Worm (Caenorhabditis elegans) whole organism, mixed stage, embryonic: ENCODE data around the gene Y53G8B.1.

ENCODE experiments used
- M03D4.4 ChIP-seq: sonication (generic microtip); optimal IDR thresholded peaks from 2 replicates; lab custom pipeline; 2017; ENCODE audit warnings: mild to moderate bottlenecking, missing genetic modification characterization, missing compliant biosample characterization
- bed-3 ChIP-seq: fragments of 200-800 bp; sonication (Bioruptor generic); optimal IDR thresholded peaks from 3 replicates; lab custom pipeline; 2018; ENCODE audit warnings: mild to moderate bottlenecking, missing genetic modification characterization, moderate library complexity, missing compliant biosample characterization
- blmp-1 ChIP-seq: fragments of 150-350 bp; optimal IDR thresholded peaks from 2 replicates; lab custom pipeline; 2014; ENCODE audit warnings: missing biosample characterization, missing genetic modification characterization
- ceh-39 ChIP-seq: fragments of 150-350 bp; optimal IDR thresholded peaks from 2 replicates; lab custom pipeline; 2014; ENCODE audit warnings: missing biosample characterization, missing genetic modification characterization
- ceh-43 ChIP-seq: fragments of 200-800 bp; sonication (Bioruptor generic); optimal IDR thresholded peaks from 2 replicates; lab custom pipeline; 2018; ENCODE audit warnings: mild to moderate bottlenecking, missing genetic modification characterization, moderate library complexity, missing compliant biosample characterization
- ceh-83 ChIP-seq: fragments of 200-800 bp; sonication (Bioruptor generic); optimal IDR thresholded peaks from 2 replicates; lab custom pipeline; 2018; ENCODE audit warnings: mild to moderate bottlenecking, missing genetic modification characterization, missing compliant biosample characterization
- ces-1 ChIP-seq: fragments of 150-350 bp; optimal IDR thresholded peaks from 2 replicates; lab custom pipeline; 2014; ENCODE audit warnings: missing biosample characterization, missing genetic modification reagents, missing genetic modification characterization
- cnd-1 ChIP-seq: fragments of 200-800 bp; sonication (Bioruptor generic); optimal IDR thresholded peaks from 2 replicates; lab custom pipeline; 2018; ENCODE audit warnings: mild to moderate bottlenecking, missing genetic modification characterization, missing compliant biosample characterization
- drap-1 ChIP-seq: fragments of 200-800 bp; sonication (Bioruptor generic); optimal IDR thresholded peaks from 3 replicates; lab custom pipeline; 2018; ENCODE audit warnings: mild to moderate bottlenecking, missing genetic modification characterization, missing compliant biosample characterization
- elt-3 ChIP-seq: fragments of 150-350 bp; optimal IDR thresholded peaks from 2 replicates; lab custom pipeline; 2014; ENCODE audit warnings: missing biosample characterization, missing genetic modification characterization
- flh-1 ChIP-seq: fragments of 200-800 bp; sonication (Bioruptor generic); optimal IDR thresholded peaks from 2 replicates; lab custom pipeline; 2018; ENCODE audit warnings: mild to moderate bottlenecking, missing genetic modification characterization, moderate library complexity, missing compliant biosample characterization
- ham-2 ChIP-seq: fragments of 200-800 bp; sonication (Bioruptor generic); optimal IDR thresholded peaks from 2 replicates; lab custom pipeline; 2018; ENCODE audit warnings: mild to moderate bottlenecking, missing genetic modification characterization, missing compliant biosample characterization
- hlh-1 ChIP-seq: fragments of 150-350 bp; optimal IDR thresholded peaks from 2 replicates; lab custom pipeline; 2014; ENCODE audit warnings: missing biosample characterization, missing genetic modification reagents, missing genetic modification characterization
- lin-13 ChIP-seq: fragments of 150-350 bp; optimal IDR thresholded peaks from 2 replicates; lab custom pipeline; 2014; ENCODE audit warnings: missing biosample characterization, missing genetic modification characterization
- lin-32 ChIP-seq: fragments of 200-800 bp; sonication (Bioruptor generic); optimal IDR thresholded peaks from 2 replicates; lab custom pipeline; 2018; ENCODE audit warnings: mild to moderate bottlenecking, missing genetic modification characterization, missing compliant biosample characterization
- lsy-2 ChIP-seq: fragments of 150-350 bp; optimal IDR thresholded peaks from 2 replicates; lab custom pipeline; 2014; ENCODE audit warnings: missing biosample characterization, missing genetic modification characterization
- mep-1 ChIP-seq: fragments of 150-350 bp; optimal IDR thresholded peaks from 2 replicates; lab custom pipeline; 2017; ENCODE audit warnings: missing biosample characterization, missing genetic modification reagents, missing genetic modification characterization, inconsistent platforms
- mls-2 ChIP-seq: sonication (generic microtip); optimal IDR thresholded peaks from 2 replicates; lab custom pipeline; 2016; ENCODE audit warnings: mild to moderate bottlenecking, missing genetic modification characterization, moderate library complexity, missing compliant biosample characterization
- nhr-12 ChIP-seq: fragments of 150-350 bp; optimal IDR thresholded peaks from 2 replicates; lab custom pipeline; 2014; ENCODE audit warnings: missing biosample characterization, missing genetic modification characterization
- nhr-2 ChIP-seq: fragments of 150-350 bp; optimal IDR thresholded peaks from 2 replicates; lab custom pipeline; 2014; ENCODE audit warnings: missing biosample characterization, missing genetic modification characterization
- nhr-237 ChIP-seq: fragments of 150-350 bp; optimal IDR thresholded peaks from 2 replicates; lab custom pipeline; 2014; ENCODE audit warnings: missing biosample characterization, missing genetic modification characterization
- nhr-28 ChIP-seq: fragments of 150-350 bp; optimal IDR thresholded peaks from 2 replicates; lab custom pipeline; 2014; ENCODE audit warnings: missing biosample characterization, missing genetic modification characterization
- pha-4 ChIP-seq: fragments of 150-350 bp; optimal IDR thresholded peaks from 2 replicates; lab custom pipeline; 2018; ENCODE audit warnings: missing biosample characterization, missing genetic modification reagents, missing genetic modification characterization
- snpc-4 ChIP-seq: fragments of 150-350 bp; optimal IDR thresholded peaks from 2 replicates; lab custom pipeline; 2014; ENCODE audit warnings: missing biosample characterization, missing genetic modification characterization
- sptf-1 ChIP-seq: sonication (generic microtip); optimal IDR thresholded peaks from 2 replicates; lab custom pipeline; 2017; ENCODE audit warnings: mild to moderate bottlenecking, missing genetic modification characterization, moderate library complexity, missing compliant biosample characterization
- unc-120 ChIP-seq: sonication (generic microtip); optimal IDR thresholded peaks from 2 replicates; lab custom pipeline; 2017; ENCODE audit warnings: missing genetic modification characterization, missing compliant biosample characterization; ENCODE audit not compliant: poor library complexity, severe bottlenecking
- unc-62 ChIP-seq: fragments of 150-350 bp; optimal IDR thresholded peaks from 2 replicates; lab custom pipeline; 2014; ENCODE audit warnings: missing biosample characterization, missing genetic modification reagents, missing genetic modification characterization
- zip-8 ChIP-seq: fragments of 150-350 bp; optimal IDR thresholded peaks from 2 replicates; lab custom pipeline; 2014; ENCODE audit warnings: missing biosample characterization, missing genetic modification characterization

Gene Y53G8B.1

DNA sequence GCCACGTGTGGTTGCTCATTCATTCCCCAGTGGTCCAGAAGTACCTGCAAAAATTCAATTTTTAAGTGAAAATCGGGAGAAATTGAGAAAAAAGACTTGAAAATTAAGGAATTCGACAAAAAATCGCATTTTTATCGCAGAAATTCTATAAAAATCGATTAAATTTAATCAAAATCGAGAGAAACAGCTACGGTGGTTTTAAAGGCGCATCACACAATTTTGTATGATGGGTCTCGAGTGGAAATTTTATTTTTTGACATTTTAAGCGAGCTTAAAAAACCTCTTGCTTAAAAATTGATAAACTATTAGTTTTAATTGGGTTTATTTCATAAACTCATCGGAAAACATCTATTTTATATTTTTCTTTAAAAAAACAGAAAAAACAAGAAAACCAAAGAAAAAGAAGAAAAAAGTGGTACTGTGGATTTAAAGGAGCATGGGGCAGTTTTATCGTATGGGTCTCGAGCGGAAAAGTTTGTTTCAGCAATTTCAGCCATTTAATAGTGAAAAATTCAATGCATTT lies 1.9 kb upstream of the Y53G8B.1 start, which contains the start of gene nipa-1:
nipa-1 (minus strand) TSS at position 51 of the 523 bp plus-strand sequence.
- TF ChIP-seq elt-3 (tag; lab: Kevin White, UChicago) = no peak

DNA sequence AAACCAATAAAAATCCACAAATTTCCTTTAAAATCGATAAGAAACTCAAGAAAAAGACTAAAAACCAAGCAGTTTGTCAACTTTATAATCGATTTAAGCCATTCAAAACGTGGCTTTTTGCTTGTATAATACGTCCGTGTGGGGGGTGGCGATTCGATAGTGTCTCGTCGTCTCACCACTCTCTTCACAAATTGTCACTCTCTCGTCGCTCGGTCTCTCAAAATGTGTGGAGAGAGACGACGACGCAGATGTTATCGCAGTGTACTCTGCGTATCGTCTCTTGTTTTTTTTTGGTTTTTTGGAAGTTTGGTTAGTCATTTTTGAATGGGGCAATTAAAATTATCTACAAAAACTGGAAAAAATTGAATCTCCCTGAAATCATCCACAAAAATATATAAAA lies 1.5 kb upstream of the Y53G8B.1 start:
- TF ChIP-seq ceh-39 (tag; lab: Kevin White, UChicago) (peak; percentile 32), hlh-1 (tag; lab: Kevin White, UChicago) (no peak), ces-1 (GFP tag; lab: Kevin White, UChicago) (no peak), mep-1 (tag; lab: Kevin White, UChicago) (peak; percentile 33), nhr-237 (tag; lab: Kevin White, UChicago) (no peak)

DNA sequence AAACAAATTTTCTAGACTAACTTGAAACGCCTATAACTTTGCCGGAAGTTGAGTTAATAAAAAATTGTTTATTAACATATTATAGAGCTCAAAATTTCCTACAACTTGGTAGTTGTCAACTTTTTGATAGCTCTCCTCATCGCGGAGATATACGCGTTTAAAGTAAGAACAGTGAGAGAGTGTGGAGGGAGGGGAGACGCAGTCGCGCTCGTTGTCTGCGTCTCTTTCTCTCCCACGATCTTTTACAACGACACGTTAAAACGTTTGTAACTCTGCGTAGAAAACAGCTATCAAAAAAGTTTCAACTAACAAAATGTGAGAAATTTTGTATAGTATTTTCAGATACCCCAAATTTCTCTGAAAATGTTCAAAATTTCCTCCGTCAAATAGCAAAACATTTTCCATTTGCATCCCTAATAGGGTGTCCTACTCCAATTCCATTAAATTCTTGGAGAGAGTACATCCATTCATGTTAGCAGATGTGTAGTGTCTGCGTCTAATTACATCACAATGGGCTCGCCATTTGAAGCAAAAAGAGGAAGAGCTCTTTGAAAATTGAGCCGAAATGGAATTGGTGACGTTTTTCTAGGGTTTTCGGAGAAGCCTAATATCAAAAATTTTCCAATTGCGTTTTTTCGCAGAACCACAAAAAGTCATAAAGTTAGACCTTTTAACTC lies 7.4 kb downstream of the Y53G8B.1 start:
- no peak for TF ChIP-seq nhr-2 (tag; lab: Kevin White, UChicago)
- no peak for TF ChIP-seq drap-1 (GFP tag; lab: Kevin White, UChicago)
- TF ChIP-seq cnd-1 (tag; lab: Kevin White, UChicago) = no peak
- TF ChIP-seq ces-1 (GFP tag; lab: Kevin White, UChicago) = peak; percentile 98

DNA sequence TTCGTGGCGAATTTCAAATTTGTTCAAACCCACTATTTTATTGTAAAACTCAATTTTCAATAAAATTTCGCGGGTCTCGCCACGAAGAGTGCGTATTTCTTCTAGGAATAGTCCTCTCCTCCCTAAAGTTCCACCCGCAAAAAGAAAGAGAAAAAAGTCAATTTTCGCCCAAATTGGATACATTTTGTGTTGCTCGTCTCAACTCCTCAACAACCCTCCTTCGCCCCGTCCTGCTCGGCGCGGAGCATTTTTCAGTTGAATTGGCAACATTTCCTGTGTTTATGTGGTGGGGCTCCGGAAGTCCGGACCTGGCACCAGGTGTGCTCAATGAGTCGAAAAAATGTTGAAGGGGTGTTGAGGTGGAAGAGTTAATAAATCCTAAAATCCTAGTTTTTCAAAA lies 9.0 kb downstream of the Y53G8B.1 start:
- TF ChIP-seq ces-1 (GFP tag; lab: Kevin White, UChicago) (peak; percentile 51), ceh-43 (GFP tag; lab: Kevin White, UChicago) (no peak)

DNA sequence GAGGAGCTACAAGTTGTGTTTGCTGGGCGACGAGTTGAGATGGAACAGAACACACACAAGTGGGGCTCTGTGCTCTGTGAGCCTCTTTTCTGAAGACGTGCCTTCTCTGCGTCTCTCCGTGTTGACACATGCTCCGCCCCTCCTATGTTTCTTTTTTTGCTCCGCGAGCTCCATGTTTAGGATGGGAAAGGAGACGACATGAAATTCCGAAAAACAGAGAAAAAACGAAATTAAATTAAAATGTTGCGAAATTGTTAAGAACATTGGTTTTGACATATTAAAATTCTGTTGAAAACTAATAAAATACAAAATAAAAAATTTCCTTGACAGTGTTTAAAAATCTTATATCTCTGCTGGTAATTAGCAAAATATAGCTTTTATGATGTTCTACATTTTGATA lies 10.1 kb downstream of the Y53G8B.1 start, which contains the start of gene mec-12:
mec-12 (minus strand) TSS at position 91 of the 400 bp plus-strand sequence.
- TF ChIP-seq sptf-1 (tag; lab: Kevin White, UChicago) (no peak), nhr-12 (tag; lab: Kevin White, UChicago) (no peak), ces-1 (GFP tag; lab: Kevin White, UChicago) (peak; percentile 61)
- TF ChIP-seq, all 35 proteins: peak for 1

DNA sequence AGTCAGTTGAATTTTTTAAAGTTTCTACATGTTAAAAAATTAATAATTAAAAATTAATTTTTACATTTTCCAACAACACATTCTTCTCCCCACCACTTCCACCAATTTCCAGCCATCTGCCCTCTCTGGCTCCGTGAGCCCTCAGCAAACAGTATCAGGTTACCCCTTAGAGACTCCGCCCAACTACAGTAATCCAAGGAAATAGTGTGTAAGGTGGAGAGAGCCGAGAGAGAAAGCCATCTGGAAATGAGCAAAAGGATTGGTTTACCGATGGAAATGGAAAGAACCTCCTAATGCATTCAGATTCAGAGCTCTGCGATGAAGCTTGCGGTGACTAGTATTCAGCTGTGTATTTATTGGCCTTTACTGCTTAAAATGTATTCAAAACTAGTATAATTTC lies 11.2 kb downstream of the Y53G8B.1 start:
- TF ChIP-seq nhr-2 (tag; lab: Kevin White, UChicago) (no peak), lsy-2 (tag; lab: Kevin White, UChicago) (peak; percentile 62)

DNA sequence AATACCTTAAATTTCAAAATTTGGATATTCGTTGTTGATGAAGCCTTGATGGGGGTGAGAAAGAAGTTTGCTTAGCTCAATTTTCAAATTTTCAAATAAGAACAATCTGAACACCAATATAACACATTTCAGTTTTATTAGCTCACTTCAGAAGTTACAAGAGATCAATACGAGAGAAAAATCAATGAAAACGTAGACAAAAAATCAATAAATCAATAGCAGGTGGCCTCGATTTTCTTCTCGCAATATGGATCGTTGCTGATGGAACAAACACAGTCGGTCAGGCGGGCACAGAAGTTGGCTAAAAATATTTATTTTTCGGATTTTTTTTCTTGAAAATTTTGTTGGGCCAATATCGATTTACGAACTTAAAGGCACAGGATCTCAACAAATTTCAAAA lies 13.0 kb downstream of the Y53G8B.1 start:
- no peak for TF ChIP-seq snpc-4
- no peak for TF ChIP-seq blmp-1
- no peak for TF ChIP-seq nhr-237 (tag; lab: Kevin White, UChicago)
- TF ChIP-seq lin-32 = no peak
- TF ChIP-seq mls-2 = no peak
- TF ChIP-seq unc-120 (tag; lab: Kevin White, UChicago) = no peak
- no peak for TF ChIP-seq M03D4.4 (tag; lab: Kevin White, UChicago)

DNA sequence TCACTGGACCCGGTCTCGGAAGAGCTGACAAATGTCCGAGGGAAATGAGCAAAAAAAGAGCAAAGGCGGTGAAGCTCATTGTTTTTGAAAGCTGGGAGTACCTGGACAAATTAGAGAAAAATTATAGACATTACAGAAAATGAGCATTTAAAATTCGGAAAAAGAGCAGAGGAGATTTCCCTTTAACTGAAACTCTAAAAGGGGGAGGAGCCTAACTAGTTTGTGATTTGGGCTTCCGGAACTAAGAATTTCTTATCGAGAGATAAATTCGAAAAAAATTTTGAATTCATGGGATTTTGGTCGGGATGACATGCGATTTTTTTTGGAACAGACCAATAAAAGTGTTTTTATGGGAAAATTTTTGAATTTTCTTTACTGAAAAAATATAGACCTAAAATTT lies 14.6 kb downstream of the Y53G8B.1 start, which contains the start of gene C44B11.4:
C44B11.4 (minus strand) TSS at position 101 of the 400 bp plus-strand sequence.
- TF ChIP-seq M03D4.4 (tag; lab: Kevin White, UChicago) = no peak
- TF ChIP-seq nhr-2 (tag; lab: Kevin White, UChicago) = no peak
- no peak for TF ChIP-seq zip-8
- TF ChIP-seq ceh-83 = no peak
- no peak for TF ChIP-seq flh-1 (GFP tag; lab: Kevin White, UChicago)
- no peak for TF ChIP-seq nhr-237 (tag; lab: Kevin White, UChicago)
- no peak for TF ChIP-seq cnd-1 (tag; lab: Kevin White, UChicago)
- no peak for TF ChIP-seq pha-4
- TF ChIP-seq nhr-28 (tag; lab: Kevin White, UChicago) = no peak
- TF ChIP-seq ham-2 = no peak
- no peak for TF ChIP-seq snpc-4
- no peak for TF ChIP-seq bed-3
- TF ChIP-seq unc-62 (GFP tag; lab: Kevin White, UChicago) = no peak
- no peak for TF ChIP-seq elt-3 (tag; lab: Kevin White, UChicago)
- TF ChIP-seq lin-32 = no peak
- no peak for TF ChIP-seq ces-1 (GFP tag; lab: Kevin White, UChicago)
- TF ChIP-seq lin-13 (tag; lab: Kevin White, UChicago) = no peak
